Fruit fly (Drosophila melanogaster) whole organism, embryonic: ENCODE results near the gene CG31231.

ENCODE experiments used
- CG14965 ChIP-seq: fragments of 200-800 bp; sonication (Bioruptor generic); optimal IDR thresholded peaks from 2 replicates; lab custom pipeline; 2016; ENCODE audit warnings: missing biosample characterization, missing genetic modification characterization, borderline replicate concordance
- CoRest ChIP-seq: fragments of 200-800 bp; sonication (Bioruptor generic); optimal IDR thresholded peaks from 3 replicates; lab custom pipeline; 2018; ENCODE audit warnings: missing biosample characterization, mild to moderate bottlenecking, missing genetic modification characterization, moderate library complexity
- Xrp1 ChIP-seq: fragments of 200-800 bp; sonication (Bioruptor generic); IDR thresholded peaks from 2 replicates; pipeline ENCODE4 v1.3.6; 2022; ENCODE audit warnings: missing biosample characterization, missing genetic modification characterization
- YL-1 ChIP-seq: fragments of 200-800 bp; sonication (Bioruptor generic); optimal IDR thresholded peaks from 3 replicates; lab custom pipeline; 2017; ENCODE audit warnings: missing biosample characterization, mild to moderate bottlenecking, missing genetic modification characterization
- cad ChIP-seq: fragments of >200 bp; optimal IDR thresholded peaks from 2 replicates; lab custom pipeline; 2017; ENCODE audit warnings: missing biosample characterization, missing genetic modification characterization
- chn ChIP-seq: fragments of 200-800 bp; sonication (Bioruptor generic); optimal IDR thresholded peaks from 2 replicates; lab custom pipeline; 2016; ENCODE audit warnings: missing biosample characterization, missing genetic modification characterization
- run ChIP-seq: fragments of 200-800 bp; sonication (Bioruptor generic); optimal IDR thresholded peaks from 3 replicates; lab custom pipeline; 2018; ENCODE audit warnings: missing biosample characterization, mild to moderate bottlenecking, missing genetic modification characterization
- sug ChIP-seq: fragments of 200-800 bp; optimal IDR thresholded peaks from 2 replicates; lab custom pipeline; 2019; ENCODE audit warnings: missing biosample characterization, mild to moderate bottlenecking, missing genetic modification characterization, moderate library complexity
- tll ChIP-seq, 2 experiments: fragments of 200-800 bp in 1 of 2; fragments of >200 bp in 1 of 2; sonication (Bioruptor generic) in 1 of 2; optimal IDR thresholded peaks; 2 replicates each; lab custom pipeline; 2017 to 2019; ENCODE audit warnings: missing biosample characterization in 2 of 2, missing genetic modification characterization in 2 of 2, mild to moderate bottlenecking in 1 of 2, moderate library complexity in 1 of 2
- zfh1 ChIP-seq: fragments of 200-800 bp; sonication (Bioruptor generic); IDR thresholded peaks from 3 replicates; pipeline ENCODE4 v1.3.6; 2022; ENCODE audit warnings: missing biosample characterization, missing genetic modification characterization

dm6 chr3R:18692619-18693018, 27.5 kb downstream of the CG31231 start, which contains the start of gene Muc91C:
- no peak for TF ChIP-seq cad (GFP tag; lab: Kevin White, UChicago)
- no peak for TF ChIP-seq YL-1
- no peak for TF ChIP-seq CG14965 (GFP tag; lab: Kevin White, UChicago)
- no peak for TF ChIP-seq sug (tag; lab: Kevin White, UChicago)
- TF ChIP-seq chn, result no peak
- TF ChIP-seq run (tag; lab: Kevin White, UChicago), result no peak
- TF ChIP-seq Xrp1 (GFP tag; lab: Robert Waterston, UW), result no peak
- TF ChIP-seq tll (GFP tag; optimal IDR thresholded peaks at IDR 0.05; lab: Kevin White, UChicago), result no peak
- no peak for TF ChIP-seq CoRest
- TF ChIP-seq zfh1 (GFP tag; lab: Robert Waterston, UW), result no peak
